Fruit fly (Drosophila melanogaster): ENCODE results near the gene ATPsynGL.

dm6 chr2L:7775260-7775659 lies 28.2 kb downstream of the ATPsynGL start:
- no peak for TF ChIP-seq ttk (optimal IDR thresholded peaks at IDR 0.05)
- TF ChIP-seq psq (optimal IDR thresholded peaks at IDR 0.05): no peak
- TF ChIP-seq insv (optimal IDR thresholded peaks at IDR 0.05): no peak
- TF ChIP-seq Sin3A (optimal IDR thresholded peaks at IDR 0.05): no peak
- TF ChIP-seq Myc (optimal IDR thresholded peaks at IDR 0.05): no peak
